Fruit fly (Drosophila melanogaster) Kc167 (cell line): ENCODE data around the gene Tsp29Fb.

Source experiments
- Myc ChIP-seq: fragments of >200 bp; optimal IDR thresholded peaks from 2 replicates; lab custom pipeline; 2017; ENCODE audit warnings: missing external identifiers
- Sin3A ChIP-seq: fragments of >200 bp; optimal IDR thresholded peaks from 2 replicates; lab custom pipeline; 2018; ENCODE audit warnings: missing external identifiers
- h ChIP-seq: fragments of >200 bp; optimal IDR thresholded peaks from 3 replicates; lab custom pipeline; 2018; ENCODE audit warnings: missing external identifiers
- insv ChIP-seq: fragments of >200 bp; optimal IDR thresholded peaks from 3 replicates; lab custom pipeline; 2018; ENCODE audit warnings: missing external identifiers
- psq ChIP-seq: fragments of >200 bp; optimal IDR thresholded peaks from 2 replicates; lab custom pipeline; 2017; ENCODE audit warnings: missing external identifiers
- ttk ChIP-seq: sonication (Bioruptor generic); optimal IDR thresholded peaks from 2 replicates; lab custom pipeline; 2017; ENCODE audit warnings: missing external identifiers

Gene Tsp29Fb

dm6 chr2L:8967235-8967634 is 30.0 kb downstream of the Tsp29Fb start, which contains the start of gene CG18088:
Gene CG18088, plus strand, starts transcription at chr2L:8967535.
- TF ChIP-seq insv (lab: Kevin White, UChicago), result no peak
- TF ChIP-seq ttk (lab: Kevin White, UChicago), result no peak
- no peak for TF ChIP-seq Myc
- no peak for TF ChIP-seq psq (lab: Kevin White, UChicago)
- no peak for TF ChIP-seq h (lab: Kevin White, UChicago)
- TF ChIP-seq Sin3A (lab: Kevin White, UChicago), result no peak

dm6 chr2L:8972905-8973304 is 35.7 kb downstream of the Tsp29Fb start:
- TF ChIP-seq h (lab: Kevin White, UChicago) (no peak), ttk (lab: Kevin White, UChicago) (no peak), Sin3A (lab: Kevin White, UChicago) (no peak), insv (lab: Kevin White, UChicago) (no peak), psq (lab: Kevin White, UChicago) (no peak), Myc (no peak)

dm6 chr2L:8974506-8974905 is 37.3 kb downstream of the Tsp29Fb start:
- TF ChIP-seq Sin3A (lab: Kevin White, UChicago), result no peak
- TF ChIP-seq h (lab: Kevin White, UChicago), result no peak
- no peak for TF ChIP-seq insv (lab: Kevin White, UChicago)
- TF ChIP-seq Myc, result no peak
- TF ChIP-seq ttk (lab: Kevin White, UChicago), result no peak
- no peak for TF ChIP-seq psq (lab: Kevin White, UChicago)

dm6 chr2L:8975328-8975727 is 38.1 kb downstream of the Tsp29Fb start, which contains the start of gene CG9541:
Gene CG9541, minus strand, starts transcription at chr2L:8975428.
- TF ChIP-seq psq (lab: Kevin White, UChicago), result no peak
- TF ChIP-seq Sin3A (lab: Kevin White, UChicago), result no peak
- TF ChIP-seq ttk (lab: Kevin White, UChicago), result no peak
- TF ChIP-seq insv (lab: Kevin White, UChicago), result no peak
- no peak for TF ChIP-seq Myc
- TF ChIP-seq h (lab: Kevin White, UChicago), result no peak

dm6 chr2L:8980359-8980758 is 43.2 kb downstream of the Tsp29Fb start, which contains the start of gene CG18662:
Gene CG18662, plus strand, starts transcription at chr2L:8980659.
- TF ChIP-seq psq (lab: Kevin White, UChicago), result no peak
- no peak for TF ChIP-seq insv (lab: Kevin White, UChicago)
- no peak for TF ChIP-seq Myc
- TF ChIP-seq Sin3A (lab: Kevin White, UChicago), result no peak
- no peak for TF ChIP-seq h (lab: Kevin White, UChicago)
- no peak for TF ChIP-seq ttk (lab: Kevin White, UChicago)

- TF ChIP-seq Sin3A (lab: Kevin White, UChicago), result no peak
- no peak for TF ChIP-seq ttk (lab: Kevin White, UChicago)
- no peak for TF ChIP-seq h (lab: Kevin White, UChicago)
- no peak for TF ChIP-seq Myc
- TF ChIP-seq psq (lab: Kevin White, UChicago), result no peak
- no peak for TF ChIP-seq insv (lab: Kevin White, UChicago)
Observed at dm6 chr2L:8982584-8983302, 45.6 kb downstream of the Tsp29Fb start.

dm6 chr2L:8984614-8985318 is 47.6 kb downstream of the Tsp29Fb start, which contains the start of gene CG13101:
Gene CG13101, minus strand, starts transcription at chr2L:8984872.
- TF ChIP-seq Sin3A (lab: Kevin White, UChicago) (no peak), insv (lab: Kevin White, UChicago) (no peak), psq (lab: Kevin White, UChicago) (no peak), Myc (no peak), ttk (lab: Kevin White, UChicago) (no peak), h (lab: Kevin White, UChicago) (no peak)

- TF ChIP-seq insv (lab: Kevin White, UChicago), result no peak
- no peak for TF ChIP-seq ttk (lab: Kevin White, UChicago)
- TF ChIP-seq h (lab: Kevin White, UChicago), result no peak
- TF ChIP-seq Sin3A (lab: Kevin White, UChicago), result no peak
- no peak for TF ChIP-seq psq (lab: Kevin White, UChicago)
- TF ChIP-seq Myc, result no peak
Observed at dm6 chr2L:8987251-8987937, 50.2 kb downstream of the Tsp29Fb start.

dm6 chr2L:8989037-8989591 is 51.9 kb downstream of the Tsp29Fb start, which contains the start of gene rost:
Gene rost, minus strand, starts transcription at chr2L:8989539.
- TF ChIP-seq Sin3A (lab: Kevin White, UChicago) (no peak), ttk (lab: Kevin White, UChicago) (no peak), insv (lab: Kevin White, UChicago) (no peak), Myc (no peak)
